5 worm cellular contexts compared by ENCODE assay signal in the genomic region with DNA sequence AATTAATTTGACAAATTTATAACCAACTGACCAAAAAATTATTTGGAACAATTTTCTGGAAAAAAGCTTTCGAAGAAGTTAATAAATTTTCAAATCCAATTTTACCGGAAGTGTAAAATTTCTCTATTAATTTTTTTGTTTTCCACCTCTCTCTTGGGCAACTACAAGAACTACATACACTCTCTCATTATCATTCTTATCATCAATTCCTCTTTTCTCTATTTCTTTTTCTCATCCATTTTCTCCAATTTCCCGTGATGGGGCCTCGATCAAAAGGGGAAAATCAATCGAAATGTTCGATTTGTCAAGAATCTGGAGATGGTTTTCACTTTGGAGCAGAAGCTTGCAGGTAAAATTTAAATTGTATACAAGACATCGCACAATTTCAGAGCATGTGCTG.
A peak's percentile ranks its signal among the peaks of the same experiment; 100 is the strongest.
TF ChIP-seq lines count a peak whose summit lies in the region.

nhr-109 (plus strand) TSS at position 222 of the 400 bp plus-strand sequence.

TF ChIP-seq in whole organism, L1 larva, 84 proteins besides CTCF, POLR2A, EP300 and RAD21:
- TF ChIP-seq Y116A8C.19 (tag; optimal IDR thresholded peaks at IDR 0.05; lab: Kevin White, UChicago; ENCODE audit: borderline replicate concordance) = no peak
- no peak for TF ChIP-seq unc-130 (tag; optimal IDR thresholded peaks at IDR 0.05; lab: Kevin White, UChicago)
- peak in 1 of 6 experiments; percentile 45 for TF ChIP-seq elt-3 (tag; optimal IDR thresholded peaks at IDR 0.05; lab: Kevin White, UChicago)
- peak in 1 of 2 experiments; percentile 13 for TF ChIP-seq lin-35 (GFP tag; optimal IDR thresholded peaks at IDR 0.05; lab: Kevin White, UChicago)
- TF ChIP-seq elt-2 (tag; optimal IDR thresholded peaks at IDR 0.05; lab: Kevin White, UChicago) = peak; percentile 6
- no peak for TF ChIP-seq jun-1 (tag; optimal IDR thresholded peaks at IDR 0.05; lab: Kevin White, UChicago)
- TF ChIP-seq F16B12.6 (tag; optimal IDR thresholded peaks at IDR 0.05; lab: Kevin White, UChicago) = no peak
TF ChIP-seq in whole organism, L1 larva: peak in this region for 3.

TF ChIP-seq in whole organism, L2 larva, 48 proteins besides CTCF, POLR2A, EP300 and RAD21:
- TF ChIP-seq gmeb-1 (tag; optimal IDR thresholded peaks at IDR 0.05; lab: Kevin White, UChicago) (peak; percentile 12), R02D3.7 (tag; optimal IDR thresholded peaks at IDR 0.05; lab: Kevin White, UChicago) (no peak), zag-1 (tag; optimal IDR thresholded peaks at IDR 0.05; lab: Kevin White, UChicago) (no peak), ama-1 (optimal IDR thresholded peaks at IDR 0.05; lab: Kevin White, UChicago) (peak; percentile 3), fos-1 (tag; optimal IDR thresholded peaks at IDR 0.05; lab: Kevin White, UChicago) (peak; percentile 42)

TF ChIP-seq in whole organism, L3 larva, 47 proteins besides CTCF, POLR2A, EP300 and RAD21:
- peak; percentile 40 for TF ChIP-seq pqm-1 (tag; optimal IDR thresholded peaks at IDR 0.05; lab: Kevin White, UChicago)
- TF ChIP-seq fkh-10 (GFP tag; optimal IDR thresholded peaks at IDR 0.05; lab: Kevin White, UChicago) = no peak
- no peak for TF ChIP-seq mdl-1 (tag; optimal IDR thresholded peaks at IDR 0.05; lab: Kevin White, UChicago)
- no peak for TF ChIP-seq nhr-23 (tag; optimal IDR thresholded peaks at IDR 0.05; lab: Kevin White, UChicago)
- no peak for TF ChIP-seq elt-3 (tag; optimal IDR thresholded peaks at IDR 0.05; lab: Kevin White, UChicago)
- no peak for TF ChIP-seq elt-1 (tag; optimal IDR thresholded peaks at IDR 0.05; lab: Kevin White, UChicago)
- TF ChIP-seq elt-2 (tag; optimal IDR thresholded peaks at IDR 0.05; lab: Kevin White, UChicago) = peak; percentile 59

TF ChIP-seq in whole organism, L4 larva, 104 proteins besides CTCF, POLR2A, EP300 and RAD21:
- peak; percentile 2 for TF ChIP-seq hlh-11 (tag; optimal IDR thresholded peaks at IDR 0.05; lab: Kevin White, UChicago)
- no peak for TF ChIP-seq daf-16 (GFP tag; optimal IDR thresholded peaks at IDR 0.05; lab: Kevin White, UChicago)
- peak; percentile 61 for TF ChIP-seq daf-16 (tag; optimal IDR thresholded peaks at IDR 0.05; lab: Kevin White, UChicago)
- peak; percentile 97 for TF ChIP-seq nhr-28 (tag; optimal IDR thresholded peaks at IDR 0.05; lab: Kevin White, UChicago)
- peak; percentile 2 for TF ChIP-seq nhr-77 (tag; optimal IDR thresholded peaks at IDR 0.05; lab: Kevin White, UChicago)
- TF ChIP-seq pqm-1 (tag; optimal IDR thresholded peaks at IDR 0.05; lab: Kevin White, UChicago) = peak; percentile 14
- no peak for TF ChIP-seq Y75B8A.6 (GFP tag; IDR thresholded peaks at IDR 0.05; lab: Robert Waterston, UW)
- no peak for TF ChIP-seq unc-130 (GFP tag; optimal IDR thresholded peaks at IDR 0.05; lab: Kevin White, UChicago)

TF ChIP-seq in whole organism, young adult, 124 proteins besides CTCF, POLR2A, EP300 and RAD21:
- no peak for TF ChIP-seq F33H1.4 (GFP tag; IDR thresholded peaks at IDR 0.05; lab: Robert Waterston, UW)
- TF ChIP-seq nhr-80 (tag; optimal IDR thresholded peaks at IDR 0.05; lab: Kevin White, UChicago) = peak; percentile 39
